Worm (Caenorhabditis elegans) whole organism, midembryonic: Measurements from ENCODE around the gene snf-6.

Source experiments
- flt-1 ChIP-seq: fragments of 200-800 bp; sonication (Bioruptor generic); IDR thresholded peaks from 2 replicates; pipeline ENCODE4 v1.3.6; 2022; ENCODE audit warnings: missing genetic modification characterization, missing compliant biosample characterization
- tab-1 ChIP-seq: fragments of 200-800 bp; sonication (Bioruptor generic); IDR thresholded peaks from 2 replicates; pipeline ENCODE4 v1.3.6; 2022; ENCODE audit warnings: missing genetic modification characterization, missing compliant biosample characterization

DNA sequence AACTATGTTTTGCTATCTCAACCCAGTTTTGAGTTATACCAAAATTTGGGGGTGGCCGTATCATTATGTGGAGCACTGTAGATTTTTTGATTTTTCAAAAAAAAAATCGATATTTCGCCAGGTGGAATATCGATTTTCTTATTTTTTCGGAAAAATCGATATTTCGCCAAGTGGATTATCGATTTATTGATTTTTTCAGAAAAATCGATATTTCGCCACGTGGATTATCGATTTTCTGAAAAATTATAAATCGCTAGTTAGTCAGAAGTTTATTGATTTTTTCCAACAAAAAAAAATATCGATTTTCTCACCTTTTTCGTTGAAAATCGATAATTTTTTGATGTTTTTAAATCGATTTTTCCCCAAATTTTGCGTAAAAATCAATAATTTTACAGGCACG lies 47.5 kb upstream of the snf-6 start:
- TF ChIP-seq flt-1 (no peak), tab-1 (no peak)
